Worm (Caenorhabditis elegans) whole organism, young adult: ENCODE measurements around the gene smg-8.

Experiments used
- B0261.1 ChIP-seq: sonication (generic microtip); optimal IDR thresholded peaks from 2 replicates; lab custom pipeline; 2016; ENCODE audit warnings: mild to moderate bottlenecking, missing genetic modification characterization, moderate library complexity, missing compliant biosample characterization
- B0336.3 ChIP-seq: fragments of 200-800 bp; sonication (Bioruptor generic); IDR thresholded peaks from 2 replicates; pipeline ENCODE4 v1.3.6; 2022; ENCODE audit warnings: missing genetic modification characterization, missing compliant biosample characterization
- C06A6.2 ChIP-seq: fragments of 200-800 bp; sonication (Bioruptor generic); conservative IDR thresholded peaks from 2 replicates; pipeline ENCODE4 v1.3.6; 2022; ENCODE audit warnings: missing genetic modification characterization, missing compliant biosample characterization
- D2030.7 ChIP-seq: fragments of 200-800 bp; sonication (Bioruptor generic); IDR thresholded peaks from 2 replicates; pipeline ENCODE4 v1.3.6; 2022; ENCODE audit warnings: missing genetic modification reagents, missing genetic modification characterization, missing compliant biosample characterization
- F33H1.4 ChIP-seq: fragments of 200-800 bp; sonication (Bioruptor generic); IDR thresholded peaks from 2 replicates; pipeline ENCODE4 v1.3.6; 2022; ENCODE audit warnings: missing genetic modification reagents, missing genetic modification characterization, missing compliant biosample characterization
- F49E8.2 ChIP-seq: sonication (generic microtip); optimal IDR thresholded peaks from 3 replicates; lab custom pipeline; 2017; ENCODE audit warnings: missing genetic modification characterization, mild to moderate bottlenecking, missing compliant biosample characterization, antibody characterized with exemption, moderate library complexity; ENCODE audit not compliant: insufficient read depth
- F57A8.1 ChIP-seq: fragments of 200-800 bp; sonication (Bioruptor generic); optimal IDR thresholded peaks from 2 replicates; lab custom pipeline; 2018; ENCODE audit warnings: mild to moderate bottlenecking, missing genetic modification characterization, moderate library complexity, missing compliant biosample characterization
- F57C9.4 ChIP-seq: sonication (generic microtip); optimal IDR thresholded peaks from 2 replicates; lab custom pipeline; 2017; ENCODE audit warnings: mild to moderate bottlenecking, missing genetic modification characterization, missing compliant biosample characterization
- T26A5.8 ChIP-seq: sonication (generic microtip); optimal IDR thresholded peaks from 2 replicates; lab custom pipeline; 2016; ENCODE audit warnings: missing genetic modification characterization, missing compliant biosample characterization
- Y53F4B.3 ChIP-seq: fragments of 200-800 bp; sonication (Bioruptor generic); IDR thresholded peaks from 2 replicates; pipeline ENCODE4 v1.3.6; 2022; ENCODE audit warnings: missing genetic modification reagents, missing genetic modification characterization, missing compliant biosample characterization
- Y79H2A.3 ChIP-seq: fragments of 200-800 bp; sonication (Bioruptor generic); conservative IDR thresholded peaks from 2 replicates; pipeline ENCODE4 v1.3.6; 2022; ENCODE audit warnings: missing genetic modification reagents, missing genetic modification characterization, missing compliant biosample characterization
- ama-1 ChIP-seq, 3 experiments: fragments of 150-350 bp in 1 of 3; sonication (generic microtip) in 2 of 3; optimal IDR thresholded peaks; 2 replicates each; lab custom pipeline; 2014 to 2018; ENCODE audit warnings: missing biosample characterization in 2 of 3, missing genetic modification characterization in 2 of 3, missing genetic modification reagents in 2 of 3
- athp-1 ChIP-seq: sonication (generic microtip); optimal IDR thresholded peaks from 2 replicates; lab custom pipeline; 2017; ENCODE audit warnings: mild to moderate bottlenecking, missing genetic modification characterization, missing compliant biosample characterization
- bed-1 ChIP-seq: fragments of 200-800 bp; sonication (Bioruptor generic); IDR thresholded peaks from 2 replicates; pipeline ENCODE4 v1.3.6; 2022; ENCODE audit warnings: missing genetic modification reagents, missing genetic modification characterization, missing compliant biosample characterization
- cebp-1 ChIP-seq, 2 experiments: fragments of 200-800 bp in 1 of 2; sonication (Bioruptor generic) in 1 of 2; sonication (generic microtip) in 1 of 2; IDR thresholded peaks in 1 of 2; optimal IDR thresholded peaks in 1 of 2; 2 replicates each; pipeline versions ENCODE4 v1.3.6 to Lab custom; 2017 to 2022; ENCODE audit warnings: missing compliant biosample characterization in 2 of 2, missing genetic modification characterization in 2 of 2, mild to moderate bottlenecking in 1 of 2, missing genetic modification reagents in 1 of 2, moderate library complexity in 1 of 2
- cebp-2 ChIP-seq: fragments of 200-800 bp; sonication (Bioruptor generic); IDR thresholded peaks from 2 replicates; pipeline ENCODE4 v1.3.6; 2022; ENCODE audit warnings: missing genetic modification characterization, missing compliant biosample characterization
- ceh-100 ChIP-seq: fragments of 200-800 bp; sonication (Bioruptor generic); IDR thresholded peaks from 2 replicates; pipeline ENCODE4 v1.3.6; 2022; ENCODE audit warnings: missing genetic modification reagents, missing genetic modification characterization, missing compliant biosample characterization
- ceh-79 ChIP-seq: sonication (generic microtip); optimal IDR thresholded peaks from 2 replicates; lab custom pipeline; 2017; ENCODE audit warnings: mild to moderate bottlenecking, missing genetic modification characterization, missing compliant biosample characterization
- ceh-91 ChIP-seq: fragments of 200-800 bp; sonication (Bioruptor generic); IDR thresholded peaks from 2 replicates; pipeline ENCODE4 v1.3.6; 2022; ENCODE audit warnings: missing genetic modification reagents, missing genetic modification characterization, missing compliant biosample characterization
- dox-1 ChIP-seq: fragments of 200-800 bp; sonication (Bioruptor generic); IDR thresholded peaks from 2 replicates; pipeline ENCODE4 v1.3.6; 2022; ENCODE audit warnings: missing genetic modification reagents, missing genetic modification characterization, missing compliant biosample characterization
- dpl-1 ChIP-seq: fragments of 150-350 bp; optimal IDR thresholded peaks from 2 replicates; lab custom pipeline; 2014; ENCODE audit warnings: missing biosample characterization, missing genetic modification reagents, missing genetic modification characterization
- efl-1 ChIP-seq: fragments of 150-350 bp; optimal IDR thresholded peaks from 2 replicates; lab custom pipeline; 2014; ENCODE audit warnings: missing biosample characterization, missing genetic modification reagents, missing genetic modification characterization
- egl-44 ChIP-seq: fragments of 200-800 bp; sonication (Bioruptor generic); IDR thresholded peaks from 2 replicates; pipeline ENCODE4 v1.3.6; 2022; ENCODE audit warnings: missing genetic modification reagents, missing genetic modification characterization, missing compliant biosample characterization
- egrh-3 ChIP-seq: fragments of 200-800 bp; sonication (Bioruptor generic); IDR thresholded peaks from 2 replicates; pipeline ENCODE4 v1.3.6; 2022; ENCODE audit warnings: missing genetic modification reagents, missing genetic modification characterization, missing compliant biosample characterization
- ekl-4 ChIP-seq: fragments of 200-800 bp; sonication (Bioruptor generic); IDR thresholded peaks from 2 replicates; pipeline ENCODE4 v1.3.6; 2022; ENCODE audit warnings: missing genetic modification reagents, missing genetic modification characterization, missing compliant biosample characterization
- ets-4 ChIP-seq: fragments of 200-800 bp; sonication (Bioruptor generic); optimal IDR thresholded peaks from 2 replicates; lab custom pipeline; 2018; ENCODE audit warnings: mild to moderate bottlenecking, missing genetic modification characterization, missing compliant biosample characterization
- gei-17 ChIP-seq: fragments of 200-800 bp; sonication (Bioruptor generic); optimal IDR thresholded peaks from 2 replicates; lab custom pipeline; 2018; ENCODE audit warnings: mild to moderate bottlenecking, missing genetic modification characterization, missing compliant biosample characterization
- hlh-26 ChIP-seq: fragments of 200-800 bp; sonication (Bioruptor generic); conservative IDR thresholded peaks from 2 replicates; pipeline ENCODE4 v1.3.6; 2022; ENCODE audit warnings: missing genetic modification reagents, missing genetic modification characterization, missing compliant biosample characterization
- lin-26 ChIP-seq: fragments of 200-800 bp; sonication (Bioruptor generic); IDR thresholded peaks from 2 replicates; pipeline ENCODE4 v1.3.6; 2022; ENCODE audit warnings: missing genetic modification reagents, missing genetic modification characterization, missing compliant biosample characterization
- lin-54 ChIP-seq: fragments of 200-800 bp; sonication (Bioruptor generic); optimal IDR thresholded peaks from 2 replicates; lab custom pipeline; 2018; ENCODE audit warnings: mild to moderate bottlenecking, missing genetic modification characterization, missing compliant biosample characterization
- madf-6 ChIP-seq: fragments of 200-800 bp; sonication (Bioruptor generic); IDR thresholded peaks from 2 replicates; pipeline ENCODE4 v1.3.6; 2022; ENCODE audit warnings: missing genetic modification reagents, missing genetic modification characterization, missing compliant biosample characterization
- madf-8 ChIP-seq: fragments of 200-800 bp; sonication (Bioruptor generic); conservative IDR thresholded peaks from 2 replicates; pipeline ENCODE4 v1.3.6; 2022; ENCODE audit warnings: missing genetic modification reagents, missing genetic modification characterization, missing compliant biosample characterization
- mcd-1 ChIP-seq: fragments of 200-800 bp; sonication (Bioruptor generic); IDR thresholded peaks from 2 replicates; pipeline ENCODE4 v1.3.6; 2022; ENCODE audit warnings: missing genetic modification reagents, missing genetic modification characterization, missing compliant biosample characterization
- nfya-1 ChIP-seq: sonication (generic microtip); optimal IDR thresholded peaks from 2 replicates; lab custom pipeline; 2017; ENCODE audit warnings: antibody characterized with exemption, missing compliant biosample characterization, missing genetic modification characterization, borderline replicate concordance; ENCODE audit not compliant: insufficient read depth
- nhr-120 ChIP-seq: fragments of 200-800 bp; sonication (Bioruptor generic); IDR thresholded peaks from 2 replicates; pipeline ENCODE4 v1.3.6; 2022; ENCODE audit warnings: missing genetic modification characterization, missing compliant biosample characterization
- pbrm-1 ChIP-seq: fragments of 200-800 bp; sonication (Bioruptor generic); IDR thresholded peaks from 2 replicates; pipeline ENCODE4 v1.3.6; 2022; ENCODE audit warnings: missing genetic modification reagents, missing genetic modification characterization, missing compliant biosample characterization
- rcor-1 ChIP-seq: fragments of 200-800 bp; sonication (Bioruptor generic); IDR thresholded peaks from 2 replicates; pipeline ENCODE4 v1.3.6; 2022; ENCODE audit warnings: missing genetic modification reagents, missing genetic modification characterization, missing compliant biosample characterization
- rec-8 ChIP-seq, 2 experiments: sonication (generic microtip); optimal IDR thresholded peaks; 2 replicates each; lab custom pipeline; 2016; ENCODE audit warnings: mild to moderate bottlenecking in 2 of 2, missing genetic modification characterization in 2 of 2, missing genetic modification reagents in 2 of 2, missing genotype in 2 of 2, missing biosample characterization in 1 of 2, missing compliant biosample characterization in 1 of 2, moderate library complexity in 1 of 2
- snpc-3.4 ChIP-seq: sonication (generic microtip); optimal IDR thresholded peaks from 2 replicates; lab custom pipeline; 2017; ENCODE audit warnings: missing genetic modification characterization, mild to moderate bottlenecking, missing compliant biosample characterization, antibody characterized with exemption, moderate library complexity, missing genotype, missing genetic modification reagents
- tbp1 ChIP-seq: fragments of 200-800 bp; sonication (Bioruptor generic); optimal IDR thresholded peaks from 2 replicates; lab custom pipeline; 2018; ENCODE audit warnings: mild to moderate bottlenecking, missing genetic modification characterization, missing compliant biosample characterization
- unc-130 ChIP-seq: sonication (generic microtip); optimal IDR thresholded peaks from 2 replicates; lab custom pipeline; 2016; ENCODE audit warnings: missing genetic modification reagents, missing genetic modification characterization, missing compliant biosample characterization
- xnd-1 ChIP-seq: sonication (generic microtip); optimal IDR thresholded peaks from 2 replicates; lab custom pipeline; 2016; ENCODE audit warnings: missing genotype, missing genetic modification reagents, missing genetic modification characterization, missing compliant biosample characterization
- ztf-18 ChIP-seq: sonication (generic microtip); optimal IDR thresholded peaks from 2 replicates; lab custom pipeline; 2016; ENCODE audit warnings: missing genotype, mild to moderate bottlenecking, missing genetic modification characterization, missing compliant biosample characterization
- ztf-22 ChIP-seq: fragments of 200-800 bp; sonication (Bioruptor generic); optimal IDR thresholded peaks from 2 replicates; lab custom pipeline; 2018; ENCODE audit warnings: mild to moderate bottlenecking, missing genetic modification characterization, moderate library complexity, missing compliant biosample characterization
- ztf-6 ChIP-seq: fragments of 200-800 bp; sonication (Bioruptor generic); IDR thresholded peaks from 2 replicates; pipeline ENCODE4 v1.3.6; 2022; ENCODE audit warnings: missing genetic modification reagents, missing genetic modification characterization, missing compliant biosample characterization

The smg-8 gene

ce11 chrII:14474700-14475099 lies 33.5 kb downstream of the smg-8 start (continued):
- TF ChIP-seq bed-1 (GFP tag; lab: Robert Waterston, UW) (no peak), F57A8.1 (GFP tag; lab: Kevin White, UChicago) (no peak), mcd-1 (GFP tag; lab: Robert Waterston, UW) (peak; percentile 44), ztf-6 (GFP tag; lab: Robert Waterston, UW) (no peak), nhr-120 (GFP tag; lab: Robert Waterston, UW) (no peak), B0336.3 (no peak), Y79H2A.3 (GFP tag; lab: Robert Waterston, UW) (no peak), egl-44 (GFP tag; lab: Robert Waterston, UW) (no peak), gei-17 (GFP tag; lab: Kevin White, UChicago) (no peak), B0261.1 (tag; lab: Kevin White, UChicago) (peak; percentile 69)

DNA sequence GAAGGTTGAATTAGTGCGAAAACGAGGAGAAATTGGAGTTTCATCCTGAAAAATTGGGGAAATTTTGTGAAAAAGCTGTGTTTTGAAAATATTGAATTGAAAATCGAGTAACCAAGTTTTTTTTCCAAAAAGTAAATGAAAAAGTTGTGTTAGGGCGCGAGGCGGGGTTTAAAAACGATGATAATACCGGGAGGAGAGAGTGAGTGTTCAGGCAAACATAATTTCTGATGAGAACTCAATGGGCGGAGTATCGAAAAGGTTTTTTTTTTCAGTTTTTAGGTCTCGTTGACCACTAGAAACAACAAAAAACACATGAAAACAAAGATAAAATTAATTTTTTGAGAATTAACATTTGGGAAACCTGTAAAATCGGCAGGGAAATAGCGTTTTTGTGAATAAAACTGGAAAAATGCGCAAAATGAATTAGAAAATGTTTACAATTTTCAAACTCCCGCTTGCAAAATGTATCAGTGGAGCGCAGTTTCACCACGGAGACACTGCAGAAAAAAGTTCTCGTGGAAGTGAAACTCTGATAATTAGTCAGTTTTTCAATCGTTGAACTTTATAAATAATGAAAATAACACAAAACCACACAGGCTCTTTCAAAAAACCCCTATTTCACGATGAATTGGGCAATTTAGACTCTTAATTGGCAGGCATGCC lies 38.5 kb downstream of the smg-8 start, which contains the start of gene C13B4.1:
TSS of gene C13B4.1 (minus strand) at position 51 of the 663 bp plus-strand sequence.
- TF ChIP-seq F57C9.4 (tag; lab: Kevin White, UChicago) (no peak), egl-44 (GFP tag; lab: Robert Waterston, UW) (no peak), ets-4 (GFP tag; lab: Kevin White, UChicago) (no peak), athp-1 (tag; lab: Kevin White, UChicago) (no peak), ama-1 (optimal IDR thresholded peaks at IDR 0.05; lab: Kevin White, UChicago) (no peak), ama-1 (GFP tag; optimal IDR thresholded peaks at IDR 0.05; lab: Kevin White, UChicago) (no peak), madf-8 (GFP tag; lab: Robert Waterston, UW) (peak; percentile 39), F33H1.4 (peak; percentile 75), ztf-22 (GFP tag; lab: Kevin White, UChicago) (no peak), efl-1 (GFP tag; lab: Kevin White, UChicago) (peak; percentile 92), pbrm-1 (0 out of 2 replicates have a peak, but pooled peaks have one; percentile 34), snpc-3.4 (peak; percentile 36), xnd-1 (tag; lab: Kevin White, UChicago) (peak; percentile 50), rcor-1 (GFP tag; lab: Robert Waterston, UW) (peak; percentile 67), Y53F4B.3 (no peak), mcd-1 (GFP tag; lab: Robert Waterston, UW) (peak; percentile 94), egrh-3 (GFP tag; lab: Robert Waterston, UW) (no peak), cebp-1 (GFP tag; IDR thresholded peaks at IDR 0.05; lab: Robert Waterston, UW) (no peak), cebp-1 (tag; optimal IDR thresholded peaks at IDR 0.05; lab: Kevin White, UChicago) (no peak), lin-54 (GFP tag; lab: Kevin White, UChicago) (peak; percentile 97), tbp1 (peak; percentile 26), hlh-26 (GFP tag; lab: Robert Waterston, UW) (no peak), cebp-2 (no peak), ztf-18 (tag; lab: Kevin White, UChicago) (no peak), D2030.7 (GFP tag; lab: Robert Waterston, UW) (peak; percentile 90), T26A5.8 (tag; lab: Kevin White, UChicago) (no peak), ceh-100 (GFP tag; lab: Robert Waterston, UW) (peak; percentile 98), B0336.3 (no peak), F49E8.2 (tag; lab: Kevin White, UChicago) (peak; percentile 37), unc-130 (GFP tag; lab: Kevin White, UChicago) (peak; percentile 49), dpl-1 (GFP tag; lab: Kevin White, UChicago) (peak; percentile 68), C06A6.2 (no peak), lin-26 (no peak), nfya-1 (tag; lab: Kevin White, UChicago) (no peak), ceh-91 (peak; percentile 61), rec-8 (tag; optimal IDR thresholded peaks at IDR 0.05; lab: Kevin White, UChicago) (no peak), ceh-79 (tag; lab: Kevin White, UChicago) (no peak), ekl-4 (GFP tag; lab: Robert Waterston, UW) (no peak; the same call in 1 of the 2 replicates), madf-6 (GFP tag; lab: Robert Waterston, UW) (peak; percentile 80), dox-1 (GFP tag; lab: Robert Waterston, UW) (peak; percentile 67)
